Worm (Caenorhabditis elegans): ENCODE measurements around the gene sre-44.

Gene sre-44

DNA sequence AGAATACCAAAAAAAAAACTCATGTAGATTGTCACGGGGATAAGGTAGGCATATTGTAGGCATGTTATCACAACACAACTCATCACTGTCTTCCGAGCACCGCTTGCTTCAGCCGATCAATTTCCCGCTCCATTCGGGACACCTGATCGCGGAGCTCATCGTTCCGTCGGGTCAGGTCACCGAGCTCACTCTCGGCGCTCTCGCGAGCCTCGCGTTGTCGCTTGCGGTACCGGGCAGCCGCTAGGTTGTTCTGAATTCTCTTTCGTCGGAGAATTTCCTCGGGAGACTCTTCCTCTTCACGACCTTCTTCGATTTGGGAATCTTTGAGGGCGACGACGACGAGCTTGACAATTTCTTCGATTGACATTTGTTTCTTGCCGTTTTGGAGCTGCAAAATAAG lies 2.6 kb downstream of the sre-44 start:
- no peak for TF ChIP-seq F22D6.2 (tag; optimal IDR thresholded peaks at IDR 0.05)
- peak; percentile 77 for TF ChIP-seq zfh-2 (GFP tag; conservative IDR thresholded peaks at IDR 0.05)
- peak; percentile 66; the same call in 1 of the 2 replicates for TF ChIP-seq egrh-3 (GFP tag; IDR thresholded peaks at IDR 0.05)

DNA sequence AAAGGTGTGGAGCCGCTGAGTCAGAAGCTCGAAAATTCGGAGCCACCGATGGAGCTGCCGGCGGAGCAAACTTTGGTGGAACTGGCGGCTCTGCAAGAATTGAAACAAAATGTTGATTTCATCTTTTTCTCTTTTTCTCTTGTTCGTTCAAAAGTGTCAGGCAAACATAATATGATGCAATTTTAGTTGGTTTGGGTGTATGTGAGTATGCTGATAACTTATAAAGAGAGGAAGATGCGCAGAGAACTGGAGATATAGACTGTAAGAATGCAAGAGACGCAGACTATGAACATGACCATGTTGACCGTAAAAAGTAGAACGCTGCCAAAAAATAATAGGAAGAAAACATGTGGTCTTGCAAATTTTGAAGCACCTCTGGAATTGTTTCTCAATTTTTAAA lies 4.7 kb downstream of the sre-44 start:
- TF ChIP-seq lsl-1 (GFP tag; optimal IDR thresholded peaks at IDR 0.05), result no peak
- TF ChIP-seq lsy-27 (tag; optimal IDR thresholded peaks at IDR 0.05; ENCODE audit: borderline replicate concordance, insufficient read depth), result no peak
- no peak for TF ChIP-seq mxl-1 (tag; optimal IDR thresholded peaks at IDR 0.05)
- no peak for TF ChIP-seq B0336.3 (GFP tag; IDR thresholded peaks at IDR 0.05)
- TF ChIP-seq hlh-26 (GFP tag; conservative IDR thresholded peaks at IDR 0.05), result no peak
- no peak for TF ChIP-seq B0035.1 (tag; optimal IDR thresholded peaks at IDR 0.05)
- no peak for TF ChIP-seq atf-7 (tag; optimal IDR thresholded peaks at IDR 0.05)
- no peak for TF ChIP-seq ceh-100 (GFP tag; IDR thresholded peaks at IDR 0.05)
- no peak for TF ChIP-seq athp-1 (tag; optimal IDR thresholded peaks at IDR 0.05)
- no peak for TF ChIP-seq unc-130 (GFP tag; optimal IDR thresholded peaks at IDR 0.05)
- TF ChIP-seq madf-8 (GFP tag; conservative IDR thresholded peaks at IDR 0.05), result no peak
- TF ChIP-seq mcd-1 (GFP tag; IDR thresholded peaks at IDR 0.05), result no peak
- no peak for TF ChIP-seq D2030.7 (GFP tag; IDR thresholded peaks at IDR 0.05)
- TF ChIP-seq ccch-3 (GFP tag; optimal IDR thresholded peaks at IDR 0.05), result no peak
- TF ChIP-seq zfh-2 (GFP tag; conservative IDR thresholded peaks at IDR 0.05), result peak; percentile 31; the same call in 1 of the 2 replicates
- TF ChIP-seq hsf-1 (GFP tag; IDR thresholded peaks at IDR 0.05), result no peak
- TF ChIP-seq lin-35 (GFP tag; optimal IDR thresholded peaks at IDR 0.05), result no peak
- 0 out of 2 replicates have a peak, but pooled peaks have one; percentile 79 for TF ChIP-seq cebp-2 (GFP tag; IDR thresholded peaks at IDR 0.05)
- TF ChIP-seq C06A6.2 (GFP tag; conservative IDR thresholded peaks at IDR 0.05), result no peak
- TF ChIP-seq F49E8.2 (tag; optimal IDR thresholded peaks at IDR 0.05; ENCODE audit: insufficient read depth), result no peak
- peak; percentile 60 for TF ChIP-seq ztf-26 (tag; optimal IDR thresholded peaks at IDR 0.05)
- TF ChIP-seq hmg-1.2 (GFP tag; IDR thresholded peaks at IDR 0.05), result peak; percentile 61
- TF ChIP-seq ets-4 (GFP tag; optimal IDR thresholded peaks at IDR 0.05), result no peak
- TF ChIP-seq K11D2.4 (GFP tag; IDR thresholded peaks at IDR 0.05), result no peak
- TF ChIP-seq ztf-3 (GFP tag; optimal IDR thresholded peaks at IDR 0.05), result no peak
- TF ChIP-seq T07F8.4 (tag; optimal IDR thresholded peaks at IDR 0.05), result no peak
- TF ChIP-seq aptf-3 (GFP tag; IDR thresholded peaks at IDR 0.05), result no peak
- no peak for TF ChIP-seq madf-10 (tag; optimal IDR thresholded peaks at IDR 0.05)
- peak; percentile 19 for TF ChIP-seq tbp1 (GFP tag; optimal IDR thresholded peaks at IDR 0.05)
- no peak for TF ChIP-seq ZK185.1 (tag; optimal IDR thresholded peaks at IDR 0.05; ENCODE audit: poor library complexity, severe bottlenecking)
- TF ChIP-seq efl-1 (GFP tag; optimal IDR thresholded peaks at IDR 0.05), result no peak
- TF ChIP-seq nfyb-1 (GFP tag; IDR thresholded peaks at IDR 0.05), result no peak
- TF ChIP-seq snpc-3.4 (tag; optimal IDR thresholded peaks at IDR 0.05), result no peak
- no peak for TF ChIP-seq let-526 (GFP tag; IDR thresholded peaks at IDR 0.05)
- no peak for TF ChIP-seq F10E7.11 (tag; optimal IDR thresholded peaks at IDR 0.05)
- no peak for TF ChIP-seq sea-2 (GFP tag; IDR thresholded peaks at IDR 0.05)
- no peak for TF ChIP-seq bed-1 (GFP tag; IDR thresholded peaks at IDR 0.05)
- TF ChIP-seq repo-1 (tag; optimal IDR thresholded peaks at IDR 0.05), result no peak
- TF ChIP-seq lin-26 (GFP tag; IDR thresholded peaks at IDR 0.05), result no peak
- TF ChIP-seq ztf-25 (GFP tag; IDR thresholded peaks at IDR 0.05), result no peak
- TF ChIP-seq Y53G8AR.9 (GFP tag; conservative IDR thresholded peaks at IDR 0.05), result no peak
- no peak for TF ChIP-seq unc-62 (GFP tag; optimal IDR thresholded peaks at IDR 0.05)
- TF ChIP-seq hlh-12 (tag; optimal IDR thresholded peaks at IDR 0.05), result no peak
- no peak for TF ChIP-seq hrde-1 (tag; optimal IDR thresholded peaks at IDR 0.05; ENCODE audit: borderline replicate concordance)
- no peak for TF ChIP-seq Y79H2A.3 (GFP tag; conservative IDR thresholded peaks at IDR 0.05)
- TF ChIP-seq pbrm-1 (GFP tag; IDR thresholded peaks at IDR 0.05), result no peak

Measured in whole organism, young adult.